Worm (Caenorhabditis elegans) whole organism, L2 larva: ENCODE measurements around the gene srv-7.

Experiments used
- ZK546.5 ChIP-seq: sonication (generic microtip); optimal IDR thresholded peaks from 2 replicates; lab custom pipeline; 2017; ENCODE audit warnings: missing biosample characterization, missing genetic modification characterization
- aly-2 ChIP-seq: fragments of 150-350 bp; optimal IDR thresholded peaks from 2 replicates; lab custom pipeline; 2014; ENCODE audit warnings: missing biosample characterization, missing genetic modification characterization
- ama-1 ChIP-seq: fragments of 150-350 bp; optimal IDR thresholded peaks from 2 replicates; lab custom pipeline; 2018; ENCODE audit warnings: inconsistent platforms
- ceh-82 ChIP-seq: fragments of 150-350 bp; optimal IDR thresholded peaks from 2 replicates; lab custom pipeline; 2014; ENCODE audit warnings: missing biosample characterization, missing genetic modification characterization
- elt-1 ChIP-seq: fragments of 150-350 bp; optimal IDR thresholded peaks from 2 replicates; lab custom pipeline; 2014; ENCODE audit warnings: missing biosample characterization, missing genetic modification characterization
- fos-1 ChIP-seq: fragments of 150-350 bp; optimal IDR thresholded peaks from 2 replicates; lab custom pipeline; 2014; ENCODE audit warnings: missing biosample characterization, missing genetic modification characterization
- lin-13 ChIP-seq: fragments of 150-350 bp; optimal IDR thresholded peaks from 2 replicates; lab custom pipeline; 2014; ENCODE audit warnings: missing biosample characterization, missing genetic modification reagents, missing genetic modification characterization
- lin-39 ChIP-seq: fragments of 150-350 bp; optimal IDR thresholded peaks from 2 replicates; lab custom pipeline; 2014; ENCODE audit warnings: missing biosample characterization, missing genetic modification reagents, missing genetic modification characterization
- nhr-11 ChIP-seq: fragments of 150-350 bp; optimal IDR thresholded peaks from 2 replicates; lab custom pipeline; 2014; ENCODE audit warnings: missing biosample characterization, missing genetic modification characterization
- skn-1 ChIP-seq: sonication (generic microtip); optimal IDR thresholded peaks from 2 replicates; lab custom pipeline; 2017; ENCODE audit warnings: missing biosample characterization, missing genetic modification characterization
- unc-39 ChIP-seq: fragments of 150-350 bp; optimal IDR thresholded peaks from 2 replicates; lab custom pipeline; 2014; ENCODE audit warnings: missing biosample characterization, missing genetic modification characterization
- unc-55 ChIP-seq: fragments of 150-350 bp; sonication (generic microtip); optimal IDR thresholded peaks from 3 replicates; lab custom pipeline; 2014; ENCODE audit warnings: missing biosample characterization, missing genetic modification reagents, missing genetic modification characterization
- unc-62 ChIP-seq: fragments of 150-350 bp; optimal IDR thresholded peaks from 2 replicates; lab custom pipeline; 2014; ENCODE audit warnings: missing biosample characterization, missing genetic modification reagents, missing genetic modification characterization
- zag-1 ChIP-seq: fragments of 150-350 bp; optimal IDR thresholded peaks from 2 replicates; lab custom pipeline; 2014; ENCODE audit warnings: missing biosample characterization, missing genetic modification characterization

DNA sequence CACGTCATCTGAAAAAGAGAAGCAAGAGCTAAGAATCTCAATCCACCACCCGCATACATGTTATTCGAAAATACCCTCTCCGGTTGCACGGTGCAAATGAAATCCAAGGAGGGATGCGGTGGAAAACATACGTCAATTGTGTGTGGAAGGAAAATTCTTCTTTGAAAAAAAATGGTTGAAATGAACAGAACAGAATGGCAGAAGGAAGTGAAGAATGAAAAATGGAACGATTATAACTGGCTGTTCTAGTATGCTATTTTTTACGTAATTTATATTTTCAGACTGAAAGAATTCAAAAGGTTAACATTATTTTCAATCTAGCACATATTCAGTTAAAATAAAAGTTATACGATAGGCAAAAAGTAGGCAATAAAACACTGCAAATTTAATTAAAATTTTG is 31.8 kb downstream of the srv-7 start:
- TF ChIP-seq ama-1 (lab: Kevin White, UChicago) (no peak), ZK546.5 (tag; lab: Kevin White, UChicago) (no peak), lin-39 (tag; lab: Kevin White, UChicago) (no peak), unc-39 (tag; lab: Kevin White, UChicago) (no peak), zag-1 (no peak), aly-2 (tag; lab: Kevin White, UChicago) (no peak), nhr-11 (no peak), skn-1 (no peak), ceh-82 (tag; lab: Kevin White, UChicago) (no peak), elt-1 (tag; lab: Kevin White, UChicago) (no peak), unc-62 (no peak), lin-13 (GFP tag; lab: Kevin White, UChicago) (no peak), unc-55 (no peak), fos-1 (tag; lab: Kevin White, UChicago) (no peak)
